Fruit fly (Drosophila melanogaster): ENCODE data around the gene eIF4E1.

Gene eIF4E1

dm6 chr3L:9435315-9435714 lies 33.1 kb upstream of the eIF4E1 start, which contains the start of gene CG42526 (continued):
- TF ChIP-seq Atf-2 (GFP tag; optimal IDR thresholded peaks at IDR 0.05) (peak; percentile 22), CG12299 (tag; optimal IDR thresholded peaks at IDR 0.05) (peak; percentile 28), CG14014 (GFP tag; IDR thresholded peaks at IDR 0.05) (peak; percentile 73), rib (GFP tag; IDR thresholded peaks at IDR 0.05) (no peak), CG18011 (GFP tag; optimal IDR thresholded peaks at IDR 0.05) (peak; percentile 20), CG1024 (GFP tag; IDR thresholded peaks at IDR 0.05) (no peak), CG18599 (GFP tag; optimal IDR thresholded peaks at IDR 0.05) (peak; percentile 48), CG15514 (GFP tag; optimal IDR thresholded peaks at IDR 0.05) (peak; percentile 82), NK7.1 (GFP tag; optimal IDR thresholded peaks at IDR 0.05) (no peak), CG7839 (tag; optimal IDR thresholded peaks at IDR 0.05) (no peak), hb (GFP tag; IDR thresholded peaks at IDR 0.05; ENCODE audit: partially characterized antibody) (0 out of 3 replicates have a peak, but pooled peaks have one; percentile 31), CG11398 (GFP tag; optimal IDR thresholded peaks at IDR 0.05) (no peak), Dek (tag; optimal IDR thresholded peaks at IDR 0.05) (no peak), Camta (GFP tag; optimal IDR thresholded peaks at IDR 0.05) (no peak), E2f2 (GFP tag; IDR thresholded peaks at IDR 0.05) (peak; percentile 84), yki (optimal IDR thresholded peaks at IDR 0.05) (no peak), pnt (GFP tag; optimal IDR thresholded peaks at IDR 0.05) (no peak), HLH54F (GFP tag; optimal IDR thresholded peaks at IDR 0.05) (peak; percentile 52), ato (GFP tag; IDR thresholded peaks at IDR 0.05; ENCODE audit: partially characterized antibody) (no peak), CG7357 (GFP tag; IDR thresholded peaks at IDR 0.05) (no peak), tna (GFP tag; IDR thresholded peaks at IDR 0.05; ENCODE audit: partially characterized antibody) (no peak), bcd (GFP tag; optimal IDR thresholded peaks at IDR 0.05) (no peak), Gsc (GFP tag; IDR thresholded peaks at IDR 0.05) (no peak), disco-r (GFP tag; optimal IDR thresholded peaks at IDR 0.05) (no peak), sna (GFP tag; IDR thresholded peaks at IDR 0.05; ENCODE audit: partially characterized antibody) (peak; percentile 43; the same call in 1 of the 2 replicates), dmrt11E (tag; optimal IDR thresholded peaks at IDR 0.05) (no peak), jing (GFP tag; optimal IDR thresholded peaks at IDR 0.05) (no peak), CG10274 (GFP tag; optimal IDR thresholded peaks at IDR 0.05) (no peak), Nf-YA (GFP tag; IDR thresholded peaks at IDR 0.05) (no peak), CG34376 (GFP tag; optimal IDR thresholded peaks at IDR 0.05) (peak; percentile 10), ken (GFP tag; IDR thresholded peaks at IDR 0.05) (peak; percentile 54; the same call in 2 of the 3 replicates), Hey (tag; optimal IDR thresholded peaks at IDR 0.05) (no peak), cg (GFP tag; optimal IDR thresholded peaks at IDR 0.05) (no peak), CG2202 (tag; optimal IDR thresholded peaks at IDR 0.05) (no peak), trem (tag; optimal IDR thresholded peaks at IDR 0.05) (peak; percentile 25), pzg (GFP tag; optimal IDR thresholded peaks at IDR 0.05) (peak; percentile 79), H15 (GFP tag; IDR thresholded peaks at IDR 0.05) (no peak), Sox100B (GFP tag; optimal IDR thresholded peaks at IDR 0.05) (no peak), CG4854 (GFP tag; optimal IDR thresholded peaks at IDR 0.05) (peak; percentile 34), croc (GFP tag; conservative IDR thresholded peaks at IDR 0.05) (no peak), Kr (GFP tag; optimal IDR thresholded peaks at IDR 0.05) (no peak), wdn (GFP tag; IDR thresholded peaks at IDR 0.05) (no peak), Fer2 (tag; optimal IDR thresholded peaks at IDR 0.05) (no peak), Atf3 (GFP tag; optimal IDR thresholded peaks at IDR 0.05) (no peak), CG17612 (GFP tag; IDR thresholded peaks at IDR 0.05) (no peak), scrt (GFP tag; optimal IDR thresholded peaks at IDR 0.05) (no peak), CG1602 (GFP tag; optimal IDR thresholded peaks at IDR 0.05) (peak; percentile 16), Fer3 (tag; optimal IDR thresholded peaks at IDR 0.05) (no peak), CG5180 (GFP tag; optimal IDR thresholded peaks at IDR 0.05) (no peak), Sry-δ (GFP tag; optimal IDR thresholded peaks at IDR 0.05) (peak; percentile 82), Scr (GFP tag; IDR thresholded peaks at IDR 0.05; ENCODE audit: partially characterized antibody) (peak; percentile 57)
